Worm (Caenorhabditis elegans) whole organism, L4 larva: ENCODE data around the gene C38C6.3.

Experiments used
- F44E2.7 ChIP-seq: fragments of 200-800 bp; sonication (Bioruptor generic); IDR thresholded peaks from 2 replicates; pipeline ENCODE4 v2.1.2; 2022; ENCODE audit warnings: missing genetic modification characterization, missing compliant biosample characterization
- ctbp-1 ChIP-seq: fragments of 200-800 bp; sonication (Bioruptor generic); IDR thresholded peaks from 2 replicates; pipeline ENCODE4 v1.3.6; 2022; ENCODE audit warnings: missing genetic modification reagents, missing genetic modification characterization, missing compliant biosample characterization
- egl-27 ChIP-seq: sonication (generic microtip); optimal IDR thresholded peaks from 3 replicates; lab custom pipeline; 2017; ENCODE audit warnings: missing biosample characterization, missing genetic modification reagents, missing genetic modification characterization
- fkh-10 ChIP-seq: fragments of 150-350 bp; optimal IDR thresholded peaks from 2 replicates; lab custom pipeline; 2014; ENCODE audit warnings: missing biosample characterization, missing genetic modification reagents, missing genetic modification characterization
- nhr-102 ChIP-seq: sonication (generic microtip); optimal IDR thresholded peaks from 2 replicates; lab custom pipeline; 2016; ENCODE audit warnings: mild to moderate bottlenecking, missing genetic modification characterization, moderate library complexity, missing compliant biosample characterization
- nhr-42 ChIP-seq: fragments of 200-800 bp; sonication (Bioruptor generic); IDR thresholded peaks from 2 replicates; pipeline ENCODE4 v1.3.6; 2022; ENCODE audit warnings: missing genetic modification characterization, missing compliant biosample characterization
- nhr-6 ChIP-seq: fragments of 150-350 bp; optimal IDR thresholded peaks from 2 replicates; lab custom pipeline; 2014; ENCODE audit warnings: missing biosample characterization, missing genetic modification characterization
- nhr-76 ChIP-seq: fragments of 150-350 bp; optimal IDR thresholded peaks from 2 replicates; lab custom pipeline; 2014; ENCODE audit warnings: missing biosample characterization, missing genetic modification characterization
- unc-130 ChIP-seq: sonication (generic microtip); optimal IDR thresholded peaks from 2 replicates; lab custom pipeline; 2016; ENCODE audit warnings: missing genetic modification reagents, missing genetic modification characterization, missing compliant biosample characterization
- unc-39 ChIP-seq: sonication (generic microtip); optimal IDR thresholded peaks from 2 replicates; lab custom pipeline; 2017; ENCODE audit warnings: missing biosample characterization, missing genetic modification characterization
- unc-62 ChIP-seq, 3 experiments: fragments of 150-350 bp in 1 of 3; sonication (generic microtip); optimal IDR thresholded peaks in 2 of 3; peaks in 1 of 3; 1 replicate in 1 of 3; 2 replicates in 2 of 3; lab custom pipeline; 2014 to 2017; ENCODE audit warnings: missing biosample characterization in 3 of 3, missing genetic modification characterization in 3 of 3, missing genetic modification reagents in 3 of 3, missing genotype in 1 of 3
- vab-7 ChIP-seq: fragments of 200-800 bp; sonication (Bioruptor generic); IDR thresholded peaks from 2 replicates; pipeline ENCODE4 v1.3.6; 2022; ENCODE audit warnings: missing genetic modification reagents, missing genetic modification characterization, missing compliant biosample characterization
- zag-1 ChIP-seq: fragments of 150-350 bp; optimal IDR thresholded peaks from 2 replicates; lab custom pipeline; 2014; ENCODE audit warnings: missing biosample characterization, missing genetic modification characterization
- zfp-2 ChIP-seq: sonication (generic microtip); optimal IDR thresholded peaks from 2 replicates; lab custom pipeline; 2016; ENCODE audit warnings: mild to moderate bottlenecking, missing genetic modification characterization, missing compliant biosample characterization

DNA sequence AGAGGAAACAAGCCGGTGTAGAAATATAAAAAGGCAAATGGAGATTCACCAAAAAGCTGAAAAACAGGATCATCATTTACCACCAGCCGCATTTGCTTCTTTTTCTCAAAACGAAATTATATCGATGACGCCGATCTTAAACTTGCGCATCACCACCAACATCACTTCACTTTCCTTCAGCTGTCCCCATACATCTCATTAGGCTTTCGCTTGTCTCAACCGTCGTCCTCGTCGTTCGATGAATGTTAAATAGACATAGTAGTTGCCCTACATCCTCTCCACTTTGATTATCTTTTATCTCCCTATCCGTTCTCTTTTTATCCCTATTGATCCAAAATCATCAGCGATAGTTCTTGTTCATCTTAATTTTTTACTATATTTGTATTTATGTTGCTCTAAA is 6.0 kb upstream of the C38C6.3 start:
- TF ChIP-seq vab-7 (GFP tag; lab: Robert Waterston, UW) (no peak), nhr-6 (tag; lab: Kevin White, UChicago) (no peak), nhr-42 (no peak), F44E2.7 (GFP tag; lab: Robert Waterston, UW) (no peak), egl-27 (tag; lab: Kevin White, UChicago) (no peak), zag-1 (tag; lab: Kevin White, UChicago) (no peak), unc-130 (GFP tag; lab: Kevin White, UChicago) (no peak), nhr-76 (tag; lab: Kevin White, UChicago) (no peak), fkh-10 (GFP tag; lab: Kevin White, UChicago) (no peak), unc-39 (no peak), nhr-102 (no peak), zfp-2 (no peak), unc-62 (GFP tag; optimal IDR thresholded peaks at IDR 0.05 in 1 of 2; lab: Kevin White, UChicago) (no peak), unc-62 (tag; optimal IDR thresholded peaks at IDR 0.05; lab: Kevin White, UChicago) (no peak), ctbp-1 (GFP tag; lab: Robert Waterston, UW) (no peak)
